Worm (Caenorhabditis elegans) whole organism, mixed stage, embryonic: ENCODE data around the gene spe-45.

ENCODE experiments used
- M03D4.4 ChIP-seq: sonication (generic microtip); optimal IDR thresholded peaks from 2 replicates; lab custom pipeline; 2017; ENCODE audit warnings: mild to moderate bottlenecking, missing genetic modification characterization, missing compliant biosample characterization
- bed-3 ChIP-seq: fragments of 200-800 bp; sonication (Bioruptor generic); optimal IDR thresholded peaks from 3 replicates; lab custom pipeline; 2018; ENCODE audit warnings: mild to moderate bottlenecking, missing genetic modification characterization, moderate library complexity, missing compliant biosample characterization
- blmp-1 ChIP-seq: fragments of 150-350 bp; optimal IDR thresholded peaks from 2 replicates; lab custom pipeline; 2014; ENCODE audit warnings: missing biosample characterization, missing genetic modification characterization
- ceh-39 ChIP-seq: fragments of 150-350 bp; optimal IDR thresholded peaks from 2 replicates; lab custom pipeline; 2014; ENCODE audit warnings: missing biosample characterization, missing genetic modification characterization
- ceh-43 ChIP-seq: fragments of 200-800 bp; sonication (Bioruptor generic); optimal IDR thresholded peaks from 2 replicates; lab custom pipeline; 2018; ENCODE audit warnings: mild to moderate bottlenecking, missing genetic modification characterization, moderate library complexity, missing compliant biosample characterization
- ceh-83 ChIP-seq: fragments of 200-800 bp; sonication (Bioruptor generic); optimal IDR thresholded peaks from 2 replicates; lab custom pipeline; 2018; ENCODE audit warnings: mild to moderate bottlenecking, missing genetic modification characterization, missing compliant biosample characterization
- ces-1 ChIP-seq: fragments of 150-350 bp; optimal IDR thresholded peaks from 2 replicates; lab custom pipeline; 2014; ENCODE audit warnings: missing biosample characterization, missing genetic modification reagents, missing genetic modification characterization
- cnd-1 ChIP-seq: fragments of 200-800 bp; sonication (Bioruptor generic); optimal IDR thresholded peaks from 2 replicates; lab custom pipeline; 2018; ENCODE audit warnings: mild to moderate bottlenecking, missing genetic modification characterization, missing compliant biosample characterization
- drap-1 ChIP-seq: fragments of 200-800 bp; sonication (Bioruptor generic); optimal IDR thresholded peaks from 3 replicates; lab custom pipeline; 2018; ENCODE audit warnings: mild to moderate bottlenecking, missing genetic modification characterization, missing compliant biosample characterization
- elt-1 ChIP-seq: sonication (generic microtip); optimal IDR thresholded peaks from 2 replicates; lab custom pipeline; 2017; ENCODE audit warnings: missing genetic modification characterization, mild to moderate bottlenecking, missing compliant biosample characterization, antibody characterized with exemption, moderate library complexity, borderline replicate concordance; ENCODE audit not compliant: insufficient read depth
- elt-3 ChIP-seq: fragments of 150-350 bp; optimal IDR thresholded peaks from 2 replicates; lab custom pipeline; 2014; ENCODE audit warnings: missing biosample characterization, missing genetic modification characterization
- ham-2 ChIP-seq: fragments of 200-800 bp; sonication (Bioruptor generic); optimal IDR thresholded peaks from 2 replicates; lab custom pipeline; 2018; ENCODE audit warnings: mild to moderate bottlenecking, missing genetic modification characterization, missing compliant biosample characterization
- hlh-1 ChIP-seq: fragments of 150-350 bp; optimal IDR thresholded peaks from 2 replicates; lab custom pipeline; 2014; ENCODE audit warnings: missing biosample characterization, missing genetic modification reagents, missing genetic modification characterization
- lin-13 ChIP-seq: fragments of 150-350 bp; optimal IDR thresholded peaks from 2 replicates; lab custom pipeline; 2014; ENCODE audit warnings: missing biosample characterization, missing genetic modification characterization
- lin-32 ChIP-seq: fragments of 200-800 bp; sonication (Bioruptor generic); optimal IDR thresholded peaks from 2 replicates; lab custom pipeline; 2018; ENCODE audit warnings: mild to moderate bottlenecking, missing genetic modification characterization, missing compliant biosample characterization
- lsy-2 ChIP-seq: fragments of 150-350 bp; optimal IDR thresholded peaks from 2 replicates; lab custom pipeline; 2014; ENCODE audit warnings: missing biosample characterization, missing genetic modification characterization
- mab-5 ChIP-seq: fragments of 150-350 bp; optimal IDR thresholded peaks from 2 replicates; lab custom pipeline; 2014; ENCODE audit warnings: missing biosample characterization, missing genetic modification characterization
- mep-1 ChIP-seq: fragments of 150-350 bp; optimal IDR thresholded peaks from 2 replicates; lab custom pipeline; 2017; ENCODE audit warnings: missing biosample characterization, missing genetic modification reagents, missing genetic modification characterization, inconsistent platforms
- mls-2 ChIP-seq: sonication (generic microtip); optimal IDR thresholded peaks from 2 replicates; lab custom pipeline; 2016; ENCODE audit warnings: mild to moderate bottlenecking, missing genetic modification characterization, moderate library complexity, missing compliant biosample characterization
- nhr-2 ChIP-seq: fragments of 150-350 bp; optimal IDR thresholded peaks from 2 replicates; lab custom pipeline; 2014; ENCODE audit warnings: missing biosample characterization, missing genetic modification characterization
- nhr-237 ChIP-seq: fragments of 150-350 bp; optimal IDR thresholded peaks from 2 replicates; lab custom pipeline; 2014; ENCODE audit warnings: missing biosample characterization, missing genetic modification characterization
- pha-4 ChIP-seq: fragments of 150-350 bp; optimal IDR thresholded peaks from 2 replicates; lab custom pipeline; 2018; ENCODE audit warnings: missing biosample characterization, missing genetic modification reagents, missing genetic modification characterization
- sem-2 ChIP-seq: fragments of 200-800 bp; sonication (Bioruptor generic); optimal IDR thresholded peaks from 2 replicates; lab custom pipeline; 2018; ENCODE audit warnings: mild to moderate bottlenecking, missing genetic modification characterization, missing compliant biosample characterization
- snpc-4 ChIP-seq: fragments of 150-350 bp; optimal IDR thresholded peaks from 2 replicates; lab custom pipeline; 2014; ENCODE audit warnings: missing biosample characterization, missing genetic modification characterization
- sptf-1 ChIP-seq: sonication (generic microtip); optimal IDR thresholded peaks from 2 replicates; lab custom pipeline; 2017; ENCODE audit warnings: mild to moderate bottlenecking, missing genetic modification characterization, moderate library complexity, missing compliant biosample characterization
- tbx-8 ChIP-seq: fragments of 200-800 bp; sonication (Bioruptor generic); optimal IDR thresholded peaks from 2 replicates; lab custom pipeline; 2018; ENCODE audit warnings: mild to moderate bottlenecking, missing genetic modification characterization, moderate library complexity, missing compliant biosample characterization
- unc-120 ChIP-seq: sonication (generic microtip); optimal IDR thresholded peaks from 2 replicates; lab custom pipeline; 2017; ENCODE audit warnings: missing genetic modification characterization, missing compliant biosample characterization; ENCODE audit not compliant: poor library complexity, severe bottlenecking
- unc-39 ChIP-seq: fragments of 150-350 bp; optimal IDR thresholded peaks from 2 replicates; lab custom pipeline; 2014; ENCODE audit warnings: missing biosample characterization, missing genetic modification characterization
- zip-8 ChIP-seq: fragments of 150-350 bp; optimal IDR thresholded peaks from 2 replicates; lab custom pipeline; 2014; ENCODE audit warnings: missing biosample characterization, missing genetic modification characterization
- ztf-11 ChIP-seq: fragments of 150-350 bp; optimal IDR thresholded peaks from 2 replicates; lab custom pipeline; 2014; ENCODE audit warnings: missing biosample characterization, missing genetic modification characterization

spe-45 gene

ce11 chrIV:12417536-12418195 lies 27.8 kb upstream of the spe-45 start, which contains the start of gene F08G5.3 (continued):
- no peak for TF ChIP-seq elt-3 (tag; lab: Kevin White, UChicago)
- TF ChIP-seq lin-13, result no peak
- TF ChIP-seq ceh-43 (GFP tag; lab: Kevin White, UChicago), result no peak
- TF ChIP-seq ceh-39 (tag; lab: Kevin White, UChicago), result no peak

ce11 chrIV:12416629-12417404 lies 26.9 kb upstream of the spe-45 start:
- TF ChIP-seq ztf-11 (tag; lab: Kevin White, UChicago) (no peak), ham-2 (GFP tag; lab: Kevin White, UChicago) (peak; percentile 48), nhr-237 (no peak), drap-1 (GFP tag; lab: Kevin White, UChicago) (no peak), lin-32 (GFP tag; lab: Kevin White, UChicago) (peak; percentile 63), nhr-2 (tag; lab: Kevin White, UChicago) (no peak), ceh-43 (GFP tag; lab: Kevin White, UChicago) (no peak), ceh-83 (peak; percentile 34), blmp-1 (tag; lab: Kevin White, UChicago) (no peak), sptf-1 (peak; percentile 52), tbx-8 (no peak), M03D4.4 (tag; lab: Kevin White, UChicago) (peak; percentile 32), mab-5 (tag; lab: Kevin White, UChicago) (no peak), unc-39 (tag; lab: Kevin White, UChicago) (no peak), mls-2 (tag; lab: Kevin White, UChicago) (no peak), cnd-1 (tag; lab: Kevin White, UChicago) (peak; percentile 35), ces-1 (no peak)

- TF ChIP-seq M03D4.4 (tag; lab: Kevin White, UChicago), result no peak
- no peak for TF ChIP-seq ceh-39 (tag; lab: Kevin White, UChicago)
- TF ChIP-seq blmp-1 (tag; lab: Kevin White, UChicago), result no peak
- no peak for TF ChIP-seq tbx-8
- no peak for TF ChIP-seq pha-4
- TF ChIP-seq nhr-2 (tag; lab: Kevin White, UChicago), result no peak
- no peak for TF ChIP-seq sem-2
- TF ChIP-seq ceh-43 (GFP tag; lab: Kevin White, UChicago), result no peak
Observed at ce11 chrIV:12414601-12415000, 24.7 kb upstream of the spe-45 start.

- TF ChIP-seq ces-1 (no peak), mls-2 (tag; lab: Kevin White, UChicago) (no peak), snpc-4 (no peak), elt-3 (tag; lab: Kevin White, UChicago) (no peak), unc-120 (no peak), unc-39 (tag; lab: Kevin White, UChicago) (no peak), bed-3 (GFP tag; lab: Kevin White, UChicago) (no peak), elt-1 (no peak), zip-8 (no peak)
Observed at ce11 chrIV:12410167-12410566, 20.3 kb upstream of the spe-45 start, which contains the start of gene acl-13. Gene acl-13, plus strand, starts transcription at chrIV:12410467.

ce11 chrIV:12408625-12409024 lies 18.7 kb upstream of the spe-45 start, which contains the start of gene dsb-1:
Gene dsb-1, plus strand, starts transcription at chrIV:12408925.
- TF ChIP-seq elt-1 (no peak), lin-13 (no peak), ceh-43 (GFP tag; lab: Kevin White, UChicago) (no peak)

ce11 chrIV:12404137-12404536 lies 14.2 kb upstream of the spe-45 start, which contains the start of gene gex-3:
Gene gex-3, plus strand, starts transcription at chrIV:12404431.
- peak; percentile 77 for TF ChIP-seq lin-13
- TF ChIP-seq mep-1 (tag; lab: Kevin White, UChicago), result peak; percentile 97
- TF ChIP-seq ceh-43 (GFP tag; lab: Kevin White, UChicago), result peak; percentile 11
- peak; percentile 99 for TF ChIP-seq ces-1
- TF ChIP-seq mls-2 (tag; lab: Kevin White, UChicago), result peak; percentile 0
- peak; percentile 54 for TF ChIP-seq ceh-39 (tag; lab: Kevin White, UChicago)
- TF ChIP-seq drap-1 (GFP tag; lab: Kevin White, UChicago), result peak; percentile 49
- no peak for TF ChIP-seq sem-2
- no peak for TF ChIP-seq lin-32 (GFP tag; lab: Kevin White, UChicago)
- TF ChIP-seq pha-4, result peak; percentile 84
- TF ChIP-seq sptf-1, result peak; percentile 33
- no peak for TF ChIP-seq cnd-1 (tag; lab: Kevin White, UChicago)
- TF ChIP-seq lsy-2 (tag; lab: Kevin White, UChicago), result peak; percentile 84
- TF ChIP-seq hlh-1 (tag; lab: Kevin White, UChicago), result peak; percentile 48
- peak; percentile 91 for TF ChIP-seq nhr-237
